Fruit fly (Drosophila melanogaster): Measurements from ENCODE around the gene Myo61F.
A peak's percentile ranks its signal among the peaks of the same experiment; 100 is the strongest.

DNA sequence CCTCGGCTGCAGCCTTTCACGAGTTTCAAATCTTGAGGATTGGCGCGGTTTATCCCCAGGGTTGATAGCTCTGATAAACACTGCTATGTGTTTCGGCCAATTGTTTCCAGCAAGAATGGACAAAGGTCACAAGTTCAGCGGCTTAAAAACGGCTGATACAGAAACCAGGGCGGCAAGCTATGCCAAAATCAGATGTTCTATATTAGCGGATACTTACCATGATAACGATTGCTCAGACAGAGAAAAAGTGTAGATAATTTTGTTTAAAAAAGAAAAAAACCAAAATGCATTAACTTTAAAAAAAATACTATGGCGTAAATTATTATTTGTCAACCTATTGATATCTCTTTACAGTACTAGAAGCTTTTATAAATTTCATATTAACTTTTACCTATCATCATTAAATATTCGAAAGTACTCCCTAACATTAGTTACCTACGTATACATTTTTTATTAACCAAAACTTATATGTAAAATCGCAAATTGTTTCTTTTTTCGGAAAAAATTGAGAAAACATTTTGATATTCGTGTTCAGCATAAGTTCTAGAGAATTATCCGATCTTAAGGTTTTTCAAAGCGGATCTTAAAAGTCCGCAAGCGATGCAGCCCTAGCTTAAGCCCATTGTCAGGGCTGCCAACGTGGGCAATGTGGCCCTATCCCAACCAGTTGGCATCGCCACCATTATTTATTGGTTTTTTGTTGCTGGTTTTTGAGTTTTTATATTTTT lies 5.1 kb upstream of the Myo61F start, which contains the start of the genes sturkopf and Herc4:
- TF ChIP-seq CG31365 (tag; optimal IDR thresholded peaks at IDR 0.05) (no peak), CG4404 (GFP tag; IDR thresholded peaks at IDR 0.05) (no peak), disco-r (GFP tag; optimal IDR thresholded peaks at IDR 0.05) (peak; percentile 82), luna (GFP tag; optimal IDR thresholded peaks at IDR 0.05) (peak; percentile 81), B-H2 (GFP tag; optimal IDR thresholded peaks at IDR 0.05) (peak; percentile 74), gsb (GFP tag; IDR thresholded peaks at IDR 0.05) (peak; percentile 39; the same call in 1 of the 2 replicates), corto (GFP tag; optimal IDR thresholded peaks at IDR 0.05) (no peak), HmgD (GFP tag; optimal IDR thresholded peaks at IDR 0.05) (peak; percentile 37), Fer3 (tag; optimal IDR thresholded peaks at IDR 0.05) (peak; percentile 41), h (optimal IDR thresholded peaks at IDR 0.05) (no peak), CG10274 (GFP tag; optimal IDR thresholded peaks at IDR 0.05) (no peak), CG3281 (GFP tag; optimal IDR thresholded peaks at IDR 0.05) (peak; percentile 68), Fer1 (GFP tag; optimal IDR thresholded peaks at IDR 0.05) (peak; percentile 56), CG8765 (GFP tag; IDR thresholded peaks at IDR 0.05) (no peak; the same call in 1 of the 2 replicates)

Data from whole organism, embryonic.